ENCODE assay signal across 4 fruit fly cellular contexts in the genomic region with DNA sequence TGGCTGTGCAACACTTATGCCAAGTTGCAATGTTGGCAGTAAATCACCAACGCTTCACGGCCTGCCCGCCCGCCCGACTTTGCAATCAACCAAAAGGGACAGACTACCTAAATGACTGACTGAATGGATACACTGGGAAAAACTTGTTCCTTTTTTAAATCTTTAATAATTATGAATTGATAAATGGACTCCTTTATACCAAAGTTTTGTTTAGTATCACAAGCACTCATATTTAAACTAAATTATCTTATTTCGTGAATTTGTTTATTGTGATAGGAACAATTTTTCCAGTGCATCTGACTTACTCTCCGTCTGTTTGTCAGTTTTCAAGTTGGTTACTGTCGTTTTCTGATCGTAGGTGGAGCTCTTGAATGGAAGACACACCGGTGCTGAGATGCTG.
TF ChIP-seq lines count a peak whose summit lies in the region.

No protein-coding gene starts in this region.

- TF ChIP-seq CTCF in whole organism, embryonic (GFP tag; optimal IDR thresholded peaks at IDR 0.05; lab: Kevin White, UChicago): no peak

TF ChIP-seq in whole organism, embryonic, 481 proteins besides CTCF, POLR2A, EP300 and RAD21 (continues in another document):
- TF ChIP-seq otp (GFP tag; IDR thresholded peaks at IDR 0.05; lab: Robert Waterston, UW): 0 out of 3 replicates have a peak, but pooled peaks have one; percentile 35
- peak; percentile 11 for TF ChIP-seq lilli (GFP tag; optimal IDR thresholded peaks at IDR 0.05; lab: Kevin White, UChicago)
- TF ChIP-seq H15 (GFP tag; IDR thresholded peaks at IDR 0.05; lab: Robert Waterston, UW): 0 out of 3 replicates have a peak, but pooled peaks have one; percentile 17
- TF ChIP-seq CG2120 (GFP tag; optimal IDR thresholded peaks at IDR 0.05; lab: Kevin White, UChicago): no peak
- TF ChIP-seq ase (GFP tag; IDR thresholded peaks at IDR 0.05; lab: Robert Waterston, UW): peak; percentile 42; the same call in 1 of the 3 replicates
- peak; percentile 13 for TF ChIP-seq ems (GFP tag; optimal IDR thresholded peaks at IDR 0.05; lab: Kevin White, UChicago)
- TF ChIP-seq Oli (tag; optimal IDR thresholded peaks at IDR 0.05; lab: Kevin White, UChicago): peak; percentile 55
- TF ChIP-seq mam (GFP tag; optimal IDR thresholded peaks at IDR 0.05; lab: Kevin White, UChicago): no peak
- no peak for TF ChIP-seq CG3995 (GFP tag; optimal IDR thresholded peaks at IDR 0.05; lab: Kevin White, UChicago)
- peak; percentile 55 for TF ChIP-seq grau (tag; optimal IDR thresholded peaks at IDR 0.05; lab: Kevin White, UChicago)
- TF ChIP-seq CG17359 (tag; optimal IDR thresholded peaks at IDR 0.05; lab: Kevin White, UChicago): no peak
- TF ChIP-seq NC2α (GFP tag; optimal IDR thresholded peaks at IDR 0.05; lab: Kevin White, UChicago): no peak
- no peak for TF ChIP-seq da (GFP tag; optimal IDR thresholded peaks at IDR 0.05; lab: Kevin White, UChicago)
- TF ChIP-seq CG18262 (tag; optimal IDR thresholded peaks at IDR 0.05; lab: Kevin White, UChicago): peak; percentile 59
- no peak for TF ChIP-seq insv (GFP tag; optimal IDR thresholded peaks at IDR 0.05; lab: Kevin White, UChicago)
- no peak; the same call in 1 of the 2 replicates for TF ChIP-seq CG32772 (GFP tag; IDR thresholded peaks at IDR 0.05; lab: Robert Waterston, UW)
- TF ChIP-seq maf-S (GFP tag; optimal IDR thresholded peaks at IDR 0.05; lab: Kevin White, UChicago): no peak
- no peak for TF ChIP-seq p53 (GFP tag; optimal IDR thresholded peaks at IDR 0.05; lab: Kevin White, UChicago)
- no peak for TF ChIP-seq ewg (GFP tag; optimal IDR thresholded peaks at IDR 0.05; lab: Kevin White, UChicago)
- TF ChIP-seq CG18011 (GFP tag; optimal IDR thresholded peaks at IDR 0.05; lab: Kevin White, UChicago): no peak
- TF ChIP-seq CG4404 (GFP tag; IDR thresholded peaks at IDR 0.05; lab: Robert Waterston, UW): peak; percentile 61

TF ChIP-seq in whole organism, prepupa, 60 proteins besides CTCF, POLR2A, EP300 and RAD21 (continues in another document):
- TF ChIP-seq CG6163 (GFP tag; IDR thresholded peaks at IDR 0.05; lab: Robert Waterston, UW) (peak; percentile 89), CG8119 (GFP tag; IDR thresholded peaks at IDR 0.05; lab: Robert Waterston, UW) (peak; percentile 76), svp (GFP tag; lab: Kevin White, UChicago) (peak; percentile 96), dsx (GFP tag; optimal IDR thresholded peaks at IDR 0.05; lab: Kevin White, UChicago; ENCODE audit: poor library complexity, severe bottlenecking) (peak; percentile 95), acj6 (GFP tag; optimal IDR thresholded peaks at IDR 0.05; lab: Kevin White, UChicago) (peak; percentile 90), vri (GFP tag; optimal IDR thresholded peaks at IDR 0.05; lab: Kevin White, UChicago) (peak; percentile 85), lz (GFP tag; optimal IDR thresholded peaks at IDR 0.05; lab: Kevin White, UChicago) (peak; percentile 88), Hr38 (GFP tag; optimal IDR thresholded peaks at IDR 0.05; lab: Kevin White, UChicago) (no peak), esn (GFP tag; optimal IDR thresholded peaks at IDR 0.05; lab: Kevin White, UChicago) (peak; percentile 92), CG16779 (tag; optimal IDR thresholded peaks at IDR 0.05; lab: Kevin White, UChicago) (peak; percentile 73), Sox15 (GFP tag; optimal IDR thresholded peaks at IDR 0.05; lab: Kevin White, UChicago) (peak; percentile 82), CG31627 (GFP tag; optimal IDR thresholded peaks at IDR 0.05; lab: Kevin White, UChicago) (peak; percentile 86), CG10631 (GFP tag; optimal IDR thresholded peaks at IDR 0.05; lab: Kevin White, UChicago) (peak; percentile 91), CG11294 (GFP tag; IDR thresholded peaks at IDR 0.05; lab: Robert Waterston, UW) (0 out of 2 replicates have a peak, but pooled peaks have one; percentile 30), topi (GFP tag; optimal IDR thresholded peaks at IDR 0.05; lab: Kevin White, UChicago) (peak; percentile 92), CG32006 (GFP tag; optimal IDR thresholded peaks at IDR 0.05; lab: Kevin White, UChicago) (peak; percentile 66), Ets21C (GFP tag; optimal IDR thresholded peaks at IDR 0.05; lab: Kevin White, UChicago) (peak; percentile 77), Sox14 (GFP tag; optimal IDR thresholded peaks at IDR 0.05; lab: Kevin White, UChicago) (peak; percentile 85), Blimp-1 (GFP tag; optimal IDR thresholded peaks at IDR 0.05; lab: Kevin White, UChicago) (peak; percentile 63), CG3919 (GFP tag; optimal IDR thresholded peaks at IDR 0.05; lab: Kevin White, UChicago) (peak; percentile 91), dac (GFP tag; optimal IDR thresholded peaks at IDR 0.05; lab: Kevin White, UChicago) (peak; percentile 12), eg (GFP tag; IDR thresholded peaks at IDR 0.05; lab: Robert Waterston, UW) (peak; percentile 78)

TF ChIP-seq in whole organism, pupa, 21 proteins besides CTCF, POLR2A, EP300 and RAD21:
- TF ChIP-seq EcR (GFP tag; optimal IDR thresholded peaks at IDR 0.05; lab: Kevin White, UChicago) (peak; percentile 59), CG10348 (GFP tag; IDR thresholded peaks at IDR 0.05; lab: Robert Waterston, UW) (no peak), CG8301 (tag; optimal IDR thresholded peaks at IDR 0.05; lab: Kevin White, UChicago) (peak; percentile 64), Pif1A (GFP tag; optimal IDR thresholded peaks at IDR 0.05; lab: Kevin White, UChicago) (peak; percentile 84), gl (tag; optimal IDR thresholded peaks at IDR 0.05; lab: Kevin White, UChicago) (peak; percentile 81), Snoo (tag; optimal IDR thresholded peaks at IDR 0.05; lab: Kevin White, UChicago) (peak; percentile 84), CG14655 (GFP tag; optimal IDR thresholded peaks at IDR 0.05; lab: Kevin White, UChicago) (peak; percentile 68), CG9948 (tag; optimal IDR thresholded peaks at IDR 0.05; lab: Kevin White, UChicago) (peak; percentile 88), CG17806 (tag; optimal IDR thresholded peaks at IDR 0.05; lab: Kevin White, UChicago) (peak; percentile 92), fd96Ca (GFP tag; IDR thresholded peaks at IDR 0.05; lab: Robert Waterston, UW) (no peak), CG13204 (GFP tag; optimal IDR thresholded peaks at IDR 0.05; lab: Kevin White, UChicago) (peak; percentile 83), CG15710 (tag; optimal IDR thresholded peaks at IDR 0.05; lab: Kevin White, UChicago) (peak; percentile 95), CG8159 (tag; optimal IDR thresholded peaks at IDR 0.05; lab: Kevin White, UChicago) (peak; percentile 95), Pif1B (GFP tag; optimal IDR thresholded peaks at IDR 0.05; lab: Kevin White, UChicago) (peak; percentile 84), CG4496 (GFP tag; IDR thresholded peaks at IDR 0.05; lab: Robert Waterston, UW) (peak; percentile 72; the same call in 1 of the 3 replicates), CG12605 (GFP tag; IDR thresholded peaks at IDR 0.05; lab: Robert Waterston, UW) (peak; percentile 68; the same call in 1 of the 2 replicates), CG34367 (tag; optimal IDR thresholded peaks at IDR 0.05; lab: Kevin White, UChicago) (peak; percentile 89), rn (GFP tag; IDR thresholded peaks at IDR 0.05; lab: Robert Waterston, UW) (peak; percentile 63), D1 (tag; optimal IDR thresholded peaks at IDR 0.05; lab: Kevin White, UChicago) (peak; percentile 66), Ets98B (GFP tag; IDR thresholded peaks at IDR 0.05; lab: Robert Waterston, UW) (no peak), CG32121 (GFP tag; IDR thresholded peaks at IDR 0.05; lab: Robert Waterston, UW) (peak; percentile 66)

TF ChIP-seq in whole organism, wandering third instar larva, 38 proteins besides CTCF, POLR2A, EP300 and RAD21 (continues in another document):
- TF ChIP-seq Hnf4 (GFP tag; optimal IDR thresholded peaks at IDR 0.05; lab: Kevin White, UChicago) (peak; percentile 91), HLH106 (tag; optimal IDR thresholded peaks at IDR 0.05; lab: Kevin White, UChicago) (peak; percentile 94), Abd-B (GFP tag; optimal IDR thresholded peaks at IDR 0.05; lab: Kevin White, UChicago) (no peak), rgr (GFP tag; optimal IDR thresholded peaks at IDR 0.05; lab: Kevin White, UChicago) (peak; percentile 91), Dif (GFP tag; optimal IDR thresholded peaks at IDR 0.05; lab: Kevin White, UChicago; ENCODE audit: partially characterized antibody) (no peak), CG9705 (GFP tag; optimal IDR thresholded peaks at IDR 0.05; lab: Kevin White, UChicago) (peak; percentile 84), CG32264 (GFP tag; optimal IDR thresholded peaks at IDR 0.05; lab: Kevin White, UChicago) (peak; percentile 61), lola (GFP tag; optimal IDR thresholded peaks at IDR 0.05; lab: Kevin White, UChicago) (no peak), Sp1 (GFP tag; optimal IDR thresholded peaks at IDR 0.05; lab: Kevin White, UChicago) (peak; percentile 94), Vsx2 (GFP tag; optimal IDR thresholded peaks at IDR 0.05; lab: Kevin White, UChicago; ENCODE audit: partially characterized antibody) (no peak), h (GFP tag; optimal IDR thresholded peaks at IDR 0.05; lab: Kevin White, UChicago) (peak; percentile 93), GATAd (GFP tag; optimal IDR thresholded peaks at IDR 0.05; lab: Kevin White, UChicago) (no peak), Dfd (GFP tag; optimal IDR thresholded peaks at IDR 0.05; lab: Kevin White, UChicago) (no peak), dsf (GFP tag; optimal IDR thresholded peaks at IDR 0.05; lab: Kevin White, UChicago; ENCODE audit: borderline replicate concordance) (peak; percentile 74), Rel (GFP tag; optimal IDR thresholded peaks at IDR 0.05; lab: Kevin White, UChicago) (peak; percentile 75), Rel (tag; optimal IDR thresholded peaks at IDR 0.05; lab: Kevin White, UChicago) (peak; percentile 64), br (GFP tag; optimal IDR thresholded peaks at IDR 0.05; lab: Kevin White, UChicago) (peak; percentile 89), woc (GFP tag; optimal IDR thresholded peaks at IDR 0.05; lab: Kevin White, UChicago) (peak; percentile 88), Hr78 (GFP tag; optimal IDR thresholded peaks at IDR 0.05; lab: Kevin White, UChicago) (no peak), Jra (GFP tag; optimal IDR thresholded peaks at IDR 0.05; lab: Kevin White, UChicago) (peak; percentile 86), psq (GFP tag; optimal IDR thresholded peaks at IDR 0.05; lab: Kevin White, UChicago) (peak; percentile 89), dmrt93B (GFP tag; optimal IDR thresholded peaks at IDR 0.05; lab: Kevin White, UChicago) (peak; percentile 64), Hr83 (GFP tag; optimal IDR thresholded peaks at IDR 0.05; lab: Kevin White, UChicago; ENCODE audit: poor library complexity, severe bottlenecking) (no peak), pan (optimal IDR thresholded peaks at IDR 0.05; lab: Kevin White, UChicago) (no peak), tai (GFP tag; optimal IDR thresholded peaks at IDR 0.05; lab: Kevin White, UChicago) (peak; percentile 81), Mio (GFP tag; optimal IDR thresholded peaks at IDR 0.05; lab: Kevin White, UChicago) (no peak), sv (GFP tag; optimal IDR thresholded peaks at IDR 0.05; lab: Kevin White, UChicago) (peak; percentile 11), brk (GFP tag; optimal IDR thresholded peaks at IDR 0.05; lab: Kevin White, UChicago) (peak; percentile 92), foxo (GFP tag; optimal IDR thresholded peaks at IDR 0.05; lab: Kevin White, UChicago) (peak in 1 of 2 experiments; percentile 92)

Comparison
In these comparisons a context has a peak if more than half of its experiments do, and no peak if none do; other contexts are left out.
1. Of the 7 proteins assayed by ChIP-seq in both whole organism, embryonic and whole organism, prepupa: peak only in whole organism, embryonic: none; only in whole organism, prepupa: CG16779, CG6854, Gug, Hr39 and Lpt; in both: Blimp-1 and Sox102F; in neither: 0.